Fruit fly (Drosophila melanogaster) whole organism, wandering third instar larva: ENCODE results near the gene CG10428.

Experiments
- Abd-B ChIP-seq: fragments of >200 bp; optimal IDR thresholded peaks from 2 replicates; lab custom pipeline; 2017; ENCODE audit warnings: missing biosample characterization, missing genetic modification characterization
- CG32264 ChIP-seq: fragments of 200-800 bp; sonication (Bioruptor generic); optimal IDR thresholded peaks from 2 replicates; lab custom pipeline; 2016; ENCODE audit warnings: missing biosample characterization, missing genetic modification characterization
- CG9705 ChIP-seq: fragments of 200-800 bp; sonication (Bioruptor generic); optimal IDR thresholded peaks from 2 replicates; lab custom pipeline; 2018; ENCODE audit warnings: missing biosample characterization, mild to moderate bottlenecking, missing genetic modification characterization
- CrebA ChIP-seq: fragments of 200-800 bp; sonication (Bioruptor generic); optimal IDR thresholded peaks from 2 replicates; lab custom pipeline; 2016; ENCODE audit warnings: missing biosample characterization, mild to moderate bottlenecking, missing genetic modification characterization, borderline replicate concordance
- Dfd ChIP-seq: fragments of >200 bp; optimal IDR thresholded peaks from 2 replicates; lab custom pipeline; 2017; ENCODE audit warnings: missing biosample characterization, missing genetic modification characterization
- Dif ChIP-seq: fragments of 200-275, 200-300 bp; sonication (Bioruptor generic); optimal IDR thresholded peaks from 2 replicates; lab custom pipeline; 2018; ENCODE audit warnings: missing biosample characterization, missing genetic modification characterization; ENCODE audit not compliant: partially characterized antibody
- GATAd ChIP-seq: sonication (Bioruptor generic); optimal IDR thresholded peaks from 2 replicates; lab custom pipeline; 2016; ENCODE audit warnings: missing biosample characterization, missing genetic modification characterization
- HLH106 ChIP-seq: fragments of 200-800 bp; optimal IDR thresholded peaks from 3 replicates; lab custom pipeline; 2019; ENCODE audit warnings: missing biosample characterization, mild to moderate bottlenecking, missing genetic modification characterization, moderate library complexity
- Hnf4 ChIP-seq: fragments of 200-800 bp; sonication (Bioruptor generic); optimal IDR thresholded peaks from 2 replicates; lab custom pipeline; 2016; ENCODE audit warnings: missing biosample characterization, mild to moderate bottlenecking, missing genetic modification characterization
- Hr78 ChIP-seq: fragments of >200 bp; optimal IDR thresholded peaks from 2 replicates; lab custom pipeline; 2017; ENCODE audit warnings: missing biosample characterization, missing genetic modification characterization
- Hr83 ChIP-seq: fragments of 200-300 bp; sonication (Bioruptor generic); optimal IDR thresholded peaks from 2 replicates; lab custom pipeline; 2016; ENCODE audit warnings: missing biosample characterization, mild to moderate bottlenecking, missing genetic modification characterization, moderate library complexity; ENCODE audit not compliant: poor library complexity, severe bottlenecking
- Jra ChIP-seq: sonication (Bioruptor generic); optimal IDR thresholded peaks from 2 replicates; lab custom pipeline; 2016; ENCODE audit warnings: missing biosample characterization, missing genetic modification characterization
- Mio ChIP-seq: sonication (Bioruptor generic); optimal IDR thresholded peaks from 2 replicates; lab custom pipeline; 2016; ENCODE audit warnings: missing biosample characterization, missing genetic modification characterization
- Myc ChIP-seq: fragments of >200 bp; optimal IDR thresholded peaks from 2 replicates; lab custom pipeline; 2017
- N ChIP-seq: fragments of >200 bp; optimal IDR thresholded peaks from 2 replicates; lab custom pipeline; 2018; ENCODE audit warnings: missing biosample characterization, missing external identifiers, missing genetic modification characterization
- OdsH ChIP-seq: fragments of 200-800 bp; sonication (Bioruptor generic); optimal IDR thresholded peaks from 2 replicates; lab custom pipeline; 2016; ENCODE audit warnings: missing biosample characterization, mild to moderate bottlenecking, missing genetic modification characterization
- Rel ChIP-seq, 2 experiments: fragments of 200-800 bp; sonication (Bioruptor generic) in 1 of 2; optimal IDR thresholded peaks; 2 replicates in 1 of 2; 3 replicates in 1 of 2; lab custom pipeline; 2016 to 2019; ENCODE audit warnings: mild to moderate bottlenecking in 2 of 2, missing biosample characterization in 2 of 2, missing genetic modification characterization in 2 of 2, moderate library complexity in 1 of 2
- Sp1 ChIP-seq: fragments of 200-800 bp; sonication (Bioruptor generic); optimal IDR thresholded peaks from 3 replicates; lab custom pipeline; 2019; ENCODE audit warnings: missing biosample characterization, mild to moderate bottlenecking, missing genetic modification characterization, moderate library complexity
- Vsx2 ChIP-seq: fragments of 200-300, 225-300 bp; sonication (Bioruptor generic); optimal IDR thresholded peaks from 2 replicates; lab custom pipeline; 2018; ENCODE audit warnings: missing biosample characterization, missing genetic modification characterization; ENCODE audit not compliant: partially characterized antibody
- br ChIP-seq: fragments of 200-800 bp; sonication (Bioruptor generic); optimal IDR thresholded peaks from 2 replicates; lab custom pipeline; 2016; ENCODE audit warnings: missing biosample characterization, missing genetic modification characterization
- brk ChIP-seq: fragments of 200-800 bp; sonication (Bioruptor generic); optimal IDR thresholded peaks from 2 replicates; lab custom pipeline; 2016; ENCODE audit warnings: missing biosample characterization, mild to moderate bottlenecking, missing genetic modification characterization
- dl ChIP-seq, 2 experiments: fragments of 175-275, 200-275 bp in 1 of 2; fragments of 200-275 bp in 1 of 2; sonication (Bioruptor generic); optimal IDR thresholded peaks; lab custom pipeline; 2018; ENCODE audit warnings: mild to moderate bottlenecking in 2 of 2, missing biosample characterization in 2 of 2, missing genetic modification characterization in 2 of 2, moderate library complexity in 2 of 2; ENCODE audit not compliant: partially characterized antibody in 2 of 2, insufficient read depth in 1 of 2
- dmrt93B ChIP-seq: fragments of 200-800 bp; sonication (Bioruptor generic); optimal IDR thresholded peaks from 2 replicates; lab custom pipeline; 2018; ENCODE audit warnings: missing biosample characterization, mild to moderate bottlenecking, missing genetic modification characterization
- dsf ChIP-seq: sonication (Bioruptor generic); optimal IDR thresholded peaks from 2 replicates; lab custom pipeline; 2016; ENCODE audit warnings: missing biosample characterization, missing genetic modification characterization, borderline replicate concordance
- ey ChIP-seq: fragments of 200-800 bp; sonication (Bioruptor generic); optimal IDR thresholded peaks from 2 replicates; lab custom pipeline; 2016; ENCODE audit warnings: missing biosample characterization, missing genetic modification characterization
- foxo ChIP-seq, 2 experiments: fragments of 200-800 bp; sonication (Bioruptor generic); optimal IDR thresholded peaks; 2 replicates in 1 of 2; 3 replicates in 1 of 2; lab custom pipeline; 2016 to 2017; ENCODE audit warnings: missing biosample characterization in 2 of 2, missing genetic modification characterization in 2 of 2
- fru ChIP-seq: fragments of 200-800 bp; sonication (Bioruptor generic); optimal IDR thresholded peaks from 3 replicates; lab custom pipeline; 2016; ENCODE audit warnings: missing biosample characterization, mild to moderate bottlenecking, missing genetic modification characterization
- h ChIP-seq: fragments of 200-800 bp; sonication (Bioruptor generic); optimal IDR thresholded peaks from 3 replicates; lab custom pipeline; 2016; ENCODE audit warnings: missing biosample characterization, mild to moderate bottlenecking, missing genetic modification characterization
- jim ChIP-seq: fragments of 175-275, 200-325 bp; sonication (Bioruptor generic); optimal IDR thresholded peaks from 2 replicates; lab custom pipeline; 2016; ENCODE audit warnings: missing biosample characterization, mild to moderate bottlenecking, missing genetic modification characterization
- lola ChIP-seq: fragments of >200 bp; optimal IDR thresholded peaks from 2 replicates; lab custom pipeline; 2017; ENCODE audit warnings: missing biosample characterization, missing genetic modification characterization
- pan ChIP-seq: fragments of >200 bp; optimal IDR thresholded peaks from 2 replicates; lab custom pipeline; 2017
- psq ChIP-seq: fragments of 200-800 bp; sonication (Bioruptor generic); optimal IDR thresholded peaks from 3 replicates; lab custom pipeline; 2017; ENCODE audit warnings: missing biosample characterization, mild to moderate bottlenecking, missing genetic modification characterization, moderate library complexity
- rgr ChIP-seq: fragments of 200-800 bp; sonication (Bioruptor generic); optimal IDR thresholded peaks from 3 replicates; lab custom pipeline; 2016; ENCODE audit warnings: missing biosample characterization, mild to moderate bottlenecking, missing genetic modification characterization
- sage ChIP-seq: fragments of 200-800 bp; sonication (Bioruptor generic); optimal IDR thresholded peaks from 2 replicates; lab custom pipeline; 2016; ENCODE audit warnings: missing biosample characterization, mild to moderate bottlenecking, missing genetic modification characterization
- sv ChIP-seq: fragments of 200-800 bp; sonication (Bioruptor generic); optimal IDR thresholded peaks from 3 replicates; lab custom pipeline; 2016; ENCODE audit warnings: missing biosample characterization, missing genetic modification characterization
- tai ChIP-seq: sonication (Bioruptor generic); optimal IDR thresholded peaks from 2 replicates; lab custom pipeline; 2016; ENCODE audit warnings: missing biosample characterization, missing genetic modification characterization
- usp ChIP-seq: fragments of >200 bp; optimal IDR thresholded peaks from 2 replicates; lab custom pipeline; 2017; ENCODE audit warnings: missing biosample characterization, missing genetic modification characterization
- woc ChIP-seq: sonication (Bioruptor generic); optimal IDR thresholded peaks from 2 replicates; lab custom pipeline; 2016; ENCODE audit warnings: missing biosample characterization, mild to moderate bottlenecking, missing genetic modification characterization

Gene CG10428

DNA sequence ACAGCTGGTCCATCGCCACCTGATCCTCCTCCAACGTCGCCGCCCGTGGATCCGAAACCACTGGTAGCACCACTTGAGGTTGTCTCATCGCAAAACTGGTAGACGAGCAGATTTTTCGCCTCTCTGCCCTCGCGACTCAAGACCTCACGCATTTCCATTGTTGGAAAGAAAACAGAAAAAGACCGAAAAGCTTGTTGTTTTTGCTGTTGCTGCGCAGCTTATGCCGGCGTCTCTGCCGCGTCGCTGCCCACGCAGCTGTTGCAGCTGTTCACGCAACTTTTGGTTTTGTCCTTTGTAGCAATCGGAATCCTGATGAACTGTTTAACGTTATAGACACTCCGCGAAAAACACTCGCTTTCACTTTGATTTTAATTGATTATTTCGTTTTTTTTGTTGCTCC lies 5.4 kb upstream of the CG10428 start:
- TF ChIP-seq br (no peak), usp (GFP tag; lab: Kevin White, UChicago) (no peak), brk (GFP tag; lab: Kevin White, UChicago) (no peak), jim (no peak), rgr (GFP tag; lab: Kevin White, UChicago) (no peak), dmrt93B (GFP tag; lab: Kevin White, UChicago) (no peak), OdsH (GFP tag; lab: Kevin White, UChicago) (no peak), sv (GFP tag; lab: Kevin White, UChicago) (no peak), foxo (GFP tag; optimal IDR thresholded peaks at IDR 0.05; lab: Kevin White, UChicago) (no peak), CG32264 (GFP tag; lab: Kevin White, UChicago) (no peak), fru (GFP tag; lab: Kevin White, UChicago) (no peak), CG9705 (GFP tag; lab: Kevin White, UChicago) (no peak), Hr78 (GFP tag; lab: Kevin White, UChicago) (no peak), h (GFP tag; lab: Kevin White, UChicago) (no peak), lola (no peak), Mio (GFP tag; lab: Kevin White, UChicago) (no peak), tai (GFP tag; lab: Kevin White, UChicago) (no peak)

dm6 chr2L:18943797-18944174 lies 4.9 kb upstream of the CG10428 start, which contains the start of gene ssp3:
Gene ssp3, minus strand, starts transcription at chr2L:18943960.
- TF ChIP-seq rgr (GFP tag; lab: Kevin White, UChicago): no peak
- peak; percentile 13 for TF ChIP-seq tai (GFP tag; lab: Kevin White, UChicago)
- TF ChIP-seq, all 38 proteins: peak for 1

dm6 chr2L:18944175-18945012 lies 4.3 kb upstream of the CG10428 start:
- no peak for TF ChIP-seq HLH106 (tag; lab: Kevin White, UChicago)
- peak; percentile 4 for TF ChIP-seq h (GFP tag; lab: Kevin White, UChicago)
- no peak for TF ChIP-seq foxo (GFP tag; optimal IDR thresholded peaks at IDR 0.05; lab: Kevin White, UChicago)
- TF ChIP-seq Hnf4: peak; percentile 50
- TF ChIP-seq Hr83 (GFP tag; lab: Kevin White, UChicago): no peak
- no peak for TF ChIP-seq Dfd (GFP tag; lab: Kevin White, UChicago)
- no peak for TF ChIP-seq CG9705 (GFP tag; lab: Kevin White, UChicago)
- TF ChIP-seq Vsx2 (GFP tag; lab: Kevin White, UChicago): peak; percentile 86
- peak; percentile 90 for TF ChIP-seq CrebA (GFP tag; lab: Kevin White, UChicago)
- TF ChIP-seq sv (GFP tag; lab: Kevin White, UChicago): no peak
- peak; percentile 87 for TF ChIP-seq Dif (GFP tag; lab: Kevin White, UChicago)
- peak; percentile 46 for TF ChIP-seq woc (GFP tag; lab: Kevin White, UChicago)
- TF ChIP-seq Hr78 (GFP tag; lab: Kevin White, UChicago): no peak
- TF ChIP-seq dsf (GFP tag; lab: Kevin White, UChicago): no peak
- no peak for TF ChIP-seq dmrt93B (GFP tag; lab: Kevin White, UChicago)
- no peak for TF ChIP-seq sage
- no peak for TF ChIP-seq usp (GFP tag; lab: Kevin White, UChicago)
- TF ChIP-seq GATAd (GFP tag; lab: Kevin White, UChicago): no peak
- peak; percentile 18 for TF ChIP-seq fru (GFP tag; lab: Kevin White, UChicago)
- no peak for TF ChIP-seq jim
- no peak for TF ChIP-seq CG32264 (GFP tag; lab: Kevin White, UChicago)
- no peak for TF ChIP-seq Myc
- peak; percentile 70 to 83 for TF ChIP-seq dl (GFP tag; optimal IDR thresholded peaks at IDR 0.05; lab: Kevin White, UChicago; ENCODE audit: insufficient read depth in 1 of 2, partially characterized antibody in 2 of 2)
- peak; percentile 33 for TF ChIP-seq Sp1 (GFP tag; lab: Kevin White, UChicago)
- TF ChIP-seq N (GFP tag; lab: Kevin White, UChicago): no peak
- TF ChIP-seq psq (GFP tag; lab: Kevin White, UChicago): peak; percentile 48
- peak; percentile 11 for TF ChIP-seq ey (GFP tag; lab: Kevin White, UChicago)
- no peak for TF ChIP-seq Abd-B
- no peak for TF ChIP-seq Jra (GFP tag; lab: Kevin White, UChicago)
- TF ChIP-seq Rel (GFP tag; optimal IDR thresholded peaks at IDR 0.05; lab: Kevin White, UChicago): peak; percentile 45
- peak; percentile 71 for TF ChIP-seq Rel (tag; optimal IDR thresholded peaks at IDR 0.05; lab: Kevin White, UChicago)
- TF ChIP-seq tai (GFP tag; lab: Kevin White, UChicago): no peak
- TF ChIP-seq br: peak; percentile 62
- TF ChIP-seq lola: no peak
- no peak for TF ChIP-seq Mio (GFP tag; lab: Kevin White, UChicago)
- TF ChIP-seq rgr (GFP tag; lab: Kevin White, UChicago): no peak
- no peak for TF ChIP-seq OdsH (GFP tag; lab: Kevin White, UChicago)
- TF ChIP-seq pan: no peak
- peak; percentile 59 for TF ChIP-seq brk (GFP tag; lab: Kevin White, UChicago)
- TF ChIP-seq, all 38 proteins: peak for 14
